Fruit fly (Drosophila melanogaster) S2 (cell line): Measurements from ENCODE around the gene CG10859.

Source experiments
- CG8478 ChIP-seq: fragments of >200 bp; optimal IDR thresholded peaks from 2 replicates; lab custom pipeline; 2018
- CTCF ChIP-seq, 2 experiments: fragments of >200 bp; optimal IDR thresholded peaks; 2 replicates each; lab custom pipeline; 2018

- TF ChIP-seq CG8478 (no peak), CTCF (optimal IDR thresholded peaks at IDR 0.05; lab: Kevin White, UChicago) (no peak)
These were observed 16.3 kb upstream of the CG10859 start, which contains the start of the genes CG16956, CG42784 and CG43850 for dm6 chr2L:13414525-13415481.
